7 worm cellular contexts compared by ENCODE assay signal in genomic region chrII:8162120-8162648, ce11.
A peak's percentile ranks its signal among the peaks of the same experiment; 100 is the strongest.
TF ChIP-seq lines count a peak whose summit lies in the region.

emb-27 (minus strand) TSS chrII:8162170.
rrf-3 (plus strand) TSS chrII:8162465.

TF ChIP-seq in whole organism, L1 larva, 84 proteins besides CTCF, POLR2A, EP300 and RAD21 (continues in another document):
- TF ChIP-seq fkh-10 (GFP tag; optimal IDR thresholded peaks at IDR 0.05; lab: Kevin White, UChicago) (no peak), fos-1 (tag; optimal IDR thresholded peaks at IDR 0.05; lab: Kevin White, UChicago) (no peak), mef-2 (tag; optimal IDR thresholded peaks at IDR 0.05; lab: Kevin White, UChicago) (no peak), nhr-77 (tag; optimal IDR thresholded peaks at IDR 0.05; lab: Kevin White, UChicago) (no peak), ceh-88 (GFP tag; IDR thresholded peaks at IDR 0.05; lab: Robert Waterston, UW) (no peak), lir-3 (tag; optimal IDR thresholded peaks at IDR 0.05; lab: Kevin White, UChicago; ENCODE audit: poor library complexity) (no peak), lin-15B (tag; optimal IDR thresholded peaks at IDR 0.05; lab: Kevin White, UChicago) (peak; percentile 84), xbp-1 (tag; optimal IDR thresholded peaks at IDR 0.05; lab: Kevin White, UChicago) (peak; percentile 25), elt-3 (tag; optimal IDR thresholded peaks at IDR 0.05; lab: Kevin White, UChicago) (no peak), nhr-19 (GFP tag; conservative IDR thresholded peaks at IDR 0.05; lab: Robert Waterston, UW) (no peak), grh-1 (GFP tag; IDR thresholded peaks at IDR 0.05; lab: Robert Waterston, UW) (no peak), aly-2 (tag; optimal IDR thresholded peaks at IDR 0.05; lab: Kevin White, UChicago) (no peak), unc-62 (GFP tag; optimal IDR thresholded peaks at IDR 0.05; lab: Kevin White, UChicago) (no peak), elt-2 (tag; optimal IDR thresholded peaks at IDR 0.05; lab: Kevin White, UChicago) (no peak)

TF ChIP-seq in whole organism, L2 larva, 48 proteins besides CTCF, POLR2A, EP300 and RAD21:
- peak; percentile 92 for TF ChIP-seq C34F6.9 (tag; optimal IDR thresholded peaks at IDR 0.05; lab: Kevin White, UChicago)
- no peak for TF ChIP-seq ztf-11 (tag; optimal IDR thresholded peaks at IDR 0.05; lab: Kevin White, UChicago)
- peak; percentile 15 to 78 for TF ChIP-seq lsy-2 (tag; optimal IDR thresholded peaks at IDR 0.05; lab: Kevin White, UChicago)
- TF ChIP-seq fos-1 (tag; optimal IDR thresholded peaks at IDR 0.05; lab: Kevin White, UChicago): peak; percentile 22
- peak; percentile 49 for TF ChIP-seq nhr-129 (tag; optimal IDR thresholded peaks at IDR 0.05; lab: Kevin White, UChicago)

TF ChIP-seq in whole organism, L3 larva, 47 proteins besides CTCF, POLR2A, EP300 and RAD21 (continues in another document):
- no peak for TF ChIP-seq ceh-9 (tag; optimal IDR thresholded peaks at IDR 0.05; lab: Kevin White, UChicago)
- TF ChIP-seq nhr-77 (tag; optimal IDR thresholded peaks at IDR 0.05; lab: Kevin White, UChicago): no peak
- TF ChIP-seq eor-1 (tag; optimal IDR thresholded peaks at IDR 0.05; lab: Kevin White, UChicago): no peak
- TF ChIP-seq lin-39 (tag; optimal IDR thresholded peaks at IDR 0.05; lab: Kevin White, UChicago): no peak
- TF ChIP-seq elt-2 (tag; optimal IDR thresholded peaks at IDR 0.05; lab: Kevin White, UChicago): no peak
- no peak for TF ChIP-seq ztf-11 (tag; optimal IDR thresholded peaks at IDR 0.05; lab: Kevin White, UChicago)
- no peak for TF ChIP-seq nhr-43 (tag; optimal IDR thresholded peaks at IDR 0.05; lab: Kevin White, UChicago; ENCODE audit: poor library complexity, severe bottlenecking)
- no peak for TF ChIP-seq nhr-23 (tag; optimal IDR thresholded peaks at IDR 0.05; lab: Kevin White, UChicago)
- TF ChIP-seq ceh-28 (tag; optimal IDR thresholded peaks at IDR 0.05; lab: Kevin White, UChicago): no peak
- TF ChIP-seq lsy-12 (tag; optimal IDR thresholded peaks at IDR 0.05; lab: Kevin White, UChicago): no peak
- TF ChIP-seq fkh-10 (GFP tag; optimal IDR thresholded peaks at IDR 0.05; lab: Kevin White, UChicago): no peak
- no peak for TF ChIP-seq R02D3.7 (tag; optimal IDR thresholded peaks at IDR 0.05; lab: Kevin White, UChicago)
- TF ChIP-seq nhr-28 (tag; optimal IDR thresholded peaks at IDR 0.05; lab: Kevin White, UChicago): no peak
- TF ChIP-seq jun-1 (tag; optimal IDR thresholded peaks at IDR 0.05; lab: Kevin White, UChicago): no peak
- TF ChIP-seq unc-62 (GFP tag; optimal IDR thresholded peaks at IDR 0.05; lab: Kevin White, UChicago): no peak
- no peak for TF ChIP-seq ceh-16 (tag; optimal IDR thresholded peaks at IDR 0.05; lab: Kevin White, UChicago)

TF ChIP-seq in whole organism, L4 larva, 104 proteins besides CTCF, POLR2A, EP300 and RAD21 (continues in another document):
- peak; percentile 73 for TF ChIP-seq dpl-1 (GFP tag; optimal IDR thresholded peaks at IDR 0.05; lab: Kevin White, UChicago)
- TF ChIP-seq nhr-6 (tag; optimal IDR thresholded peaks at IDR 0.05; lab: Kevin White, UChicago): peak; percentile 0
- TF ChIP-seq mes-2 (tag; optimal IDR thresholded peaks at IDR 0.05; lab: Kevin White, UChicago; ENCODE audit: poor library complexity, severe bottlenecking): peak; percentile 59
- TF ChIP-seq ztf-11 (tag; optimal IDR thresholded peaks at IDR 0.05; lab: Kevin White, UChicago): no peak
- no peak for TF ChIP-seq zfp-2 (tag; optimal IDR thresholded peaks at IDR 0.05; lab: Kevin White, UChicago)
- TF ChIP-seq mxl-2 (GFP tag; conservative IDR thresholded peaks at IDR 0.05; lab: Robert Waterston, UW): no peak
- no peak for TF ChIP-seq hif-1 (tag; optimal IDR thresholded peaks at IDR 0.05; lab: Kevin White, UChicago)
- no peak for TF ChIP-seq ZK337.2 (GFP tag; IDR thresholded peaks at IDR 0.05; lab: Robert Waterston, UW)
- TF ChIP-seq lsy-2 (tag; optimal IDR thresholded peaks at IDR 0.05; lab: Kevin White, UChicago): peak in 1 of 2 experiments; percentile 84
- TF ChIP-seq lim-7 (GFP tag; IDR thresholded peaks at IDR 0.05; lab: Robert Waterston, UW): no peak
- TF ChIP-seq nhr-111 (GFP tag; optimal IDR thresholded peaks at IDR 0.05; lab: Kevin White, UChicago): no peak
- peak; percentile 92 for TF ChIP-seq T20F7.1 (GFP tag; optimal IDR thresholded peaks at IDR 0.05; lab: Kevin White, UChicago)
- no peak for TF ChIP-seq nhr-10 (tag; optimal IDR thresholded peaks at IDR 0.05; lab: Kevin White, UChicago)
- no peak for TF ChIP-seq dve-1 (tag; optimal IDR thresholded peaks at IDR 0.05; lab: Kevin White, UChicago; ENCODE audit: insufficient read depth)
- peak; percentile 84 for TF ChIP-seq Y48G9A.11 (GFP tag; IDR thresholded peaks at IDR 0.05; lab: Robert Waterston, UW)

TF ChIP-seq in whole organism, late embryonic, 69 proteins besides CTCF, POLR2A, EP300 and RAD21:
- peak; percentile 98 for TF ChIP-seq unc-42 (tag; optimal IDR thresholded peaks at IDR 0.05; lab: Kevin White, UChicago)
- peak; percentile 15 for TF ChIP-seq rnt-1 (tag; optimal IDR thresholded peaks at IDR 0.05; lab: Kevin White, UChicago)
- TF ChIP-seq hlh-8 (tag; optimal IDR thresholded peaks at IDR 0.05; lab: Kevin White, UChicago): no peak
- no peak for TF ChIP-seq unc-86 (tag; optimal IDR thresholded peaks at IDR 0.05; lab: Kevin White, UChicago)
- no peak for TF ChIP-seq ceh-24 (tag; optimal IDR thresholded peaks at IDR 0.05; lab: Kevin White, UChicago)
- no peak for TF ChIP-seq Y22D7AL.16 (tag; optimal IDR thresholded peaks at IDR 0.05; lab: Kevin White, UChicago)
- no peak for TF ChIP-seq pha-2 (tag; optimal IDR thresholded peaks at IDR 0.05; lab: Kevin White, UChicago)
- no peak for TF ChIP-seq K02D7.2 (tag; optimal IDR thresholded peaks at IDR 0.05; lab: Kevin White, UChicago)
- TF ChIP-seq pax-1 (tag; optimal IDR thresholded peaks at IDR 0.05; lab: Kevin White, UChicago): peak; percentile 3
- TF ChIP-seq unc-55 (GFP tag; optimal IDR thresholded peaks at IDR 0.05; lab: Kevin White, UChicago): peak; percentile 11
- no peak for TF ChIP-seq madf-2 (tag; optimal IDR thresholded peaks at IDR 0.05; lab: Kevin White, UChicago)
- TF ChIP-seq K09A11.1 (tag; optimal IDR thresholded peaks at IDR 0.05; lab: Kevin White, UChicago; ENCODE audit: insufficient read depth): no peak
- no peak for TF ChIP-seq ceh-31 (tag; optimal IDR thresholded peaks at IDR 0.05; lab: Kevin White, UChicago)

TF ChIP-seq in whole organism, mixed stage, embryonic, 35 proteins besides CTCF, POLR2A, EP300 and RAD21:
- TF ChIP-seq lsy-2 (tag; optimal IDR thresholded peaks at IDR 0.05; lab: Kevin White, UChicago): peak; percentile 71
- TF ChIP-seq drap-1 (GFP tag; optimal IDR thresholded peaks at IDR 0.05; lab: Kevin White, UChicago): no peak
- TF ChIP-seq ces-1 (GFP tag; optimal IDR thresholded peaks at IDR 0.05; lab: Kevin White, UChicago): peak; percentile 97
- TF ChIP-seq flh-1 (GFP tag; optimal IDR thresholded peaks at IDR 0.05; lab: Kevin White, UChicago): no peak
- no peak for TF ChIP-seq nhr-2 (tag; optimal IDR thresholded peaks at IDR 0.05; lab: Kevin White, UChicago)
- TF ChIP-seq zip-8 (tag; optimal IDR thresholded peaks at IDR 0.05; lab: Kevin White, UChicago): no peak
- TF ChIP-seq nhr-76 (tag; optimal IDR thresholded peaks at IDR 0.05; lab: Kevin White, UChicago): no peak
- TF ChIP-seq elt-3 (tag; optimal IDR thresholded peaks at IDR 0.05; lab: Kevin White, UChicago): no peak
- TF ChIP-seq ceh-83 (GFP tag; optimal IDR thresholded peaks at IDR 0.05; lab: Kevin White, UChicago): no peak
- TF ChIP-seq ham-2 (GFP tag; optimal IDR thresholded peaks at IDR 0.05; lab: Kevin White, UChicago): peak; percentile 68

TF ChIP-seq in whole organism, young adult, 124 proteins besides CTCF, POLR2A, EP300 and RAD21:
- TF ChIP-seq attf-3 (GFP tag; conservative IDR thresholded peaks at IDR 0.05; lab: Robert Waterston, UW) (peak; percentile 88), F33H1.4 (GFP tag; IDR thresholded peaks at IDR 0.05; lab: Robert Waterston, UW) (peak; percentile 35; the same call in 1 of the 2 replicates), chd-7 (tag; optimal IDR thresholded peaks at IDR 0.05; lab: Kevin White, UChicago) (no peak), attf-5 (GFP tag; optimal IDR thresholded peaks at IDR 0.05; lab: Kevin White, UChicago) (peak; percentile 83), lsl-1 (GFP tag; optimal IDR thresholded peaks at IDR 0.05; lab: Kevin White, UChicago) (peak; percentile 26), ceh-58 (GFP tag; IDR thresholded peaks at IDR 0.05; lab: Robert Waterston, UW) (no peak), madf-6 (GFP tag; IDR thresholded peaks at IDR 0.05; lab: Robert Waterston, UW) (peak; percentile 48), mcd-1 (GFP tag; IDR thresholded peaks at IDR 0.05; lab: Robert Waterston, UW) (peak; percentile 76), efl-1 (GFP tag; optimal IDR thresholded peaks at IDR 0.05; lab: Kevin White, UChicago) (peak; percentile 83), ztf-18 (tag; optimal IDR thresholded peaks at IDR 0.05; lab: Kevin White, UChicago) (peak; percentile 12), dpl-1 (GFP tag; optimal IDR thresholded peaks at IDR 0.05; lab: Kevin White, UChicago) (peak; percentile 51), lin-54 (GFP tag; optimal IDR thresholded peaks at IDR 0.05; lab: Kevin White, UChicago) (peak; percentile 51), F57A8.1 (GFP tag; optimal IDR thresholded peaks at IDR 0.05; lab: Kevin White, UChicago) (no peak)
